Worm (Caenorhabditis elegans): ENCODE data around the gene rer-1.

rer-1 gene

DNA sequence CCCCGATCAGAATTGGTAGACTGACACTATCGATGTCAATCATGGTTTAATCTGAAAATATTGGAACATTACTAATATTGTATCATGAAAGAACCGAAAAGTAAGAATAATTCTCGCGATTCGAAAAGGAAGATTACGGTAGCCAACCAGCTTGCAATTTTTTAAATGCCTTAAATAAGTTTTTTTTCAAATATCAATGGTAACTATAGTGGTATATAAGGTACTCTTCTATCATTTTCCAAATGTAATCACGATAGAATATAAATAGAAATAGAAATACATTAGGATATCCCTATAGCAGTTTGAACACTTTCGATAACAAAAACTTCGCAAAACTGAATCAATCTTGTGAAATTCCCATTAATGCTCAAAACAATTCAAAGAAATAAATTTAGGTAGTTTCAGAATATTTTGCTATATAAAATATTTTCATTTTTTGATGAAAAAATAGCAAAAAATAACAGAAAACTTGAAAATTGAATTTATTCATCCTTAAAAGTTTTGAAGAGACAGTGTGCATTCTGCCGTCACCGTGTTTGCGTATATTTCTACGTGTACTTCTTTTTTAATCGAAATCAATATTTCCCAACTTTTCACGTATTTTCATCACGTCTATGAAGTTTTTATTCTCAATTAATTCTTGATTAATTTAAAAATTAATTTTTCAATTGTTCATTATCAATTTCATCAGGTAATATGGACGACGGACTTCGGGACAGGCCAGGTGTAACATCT is at the start of gene rer-1, which contains the start of gene F46C5.9:
TSS of gene rer-1 (plus strand) at position 692 of the 735 bp plus-strand sequence.
TSS of gene F46C5.9 (minus strand) at position 51 of the 735 bp plus-strand sequence.
- TF ChIP-seq ama-1 (optimal IDR thresholded peaks at IDR 0.05) (no peak), tbx-37 (GFP tag; conservative IDR thresholded peaks at IDR 0.05) (no peak), hmbx-1 (tag; optimal IDR thresholded peaks at IDR 0.05) (no peak)

DNA sequence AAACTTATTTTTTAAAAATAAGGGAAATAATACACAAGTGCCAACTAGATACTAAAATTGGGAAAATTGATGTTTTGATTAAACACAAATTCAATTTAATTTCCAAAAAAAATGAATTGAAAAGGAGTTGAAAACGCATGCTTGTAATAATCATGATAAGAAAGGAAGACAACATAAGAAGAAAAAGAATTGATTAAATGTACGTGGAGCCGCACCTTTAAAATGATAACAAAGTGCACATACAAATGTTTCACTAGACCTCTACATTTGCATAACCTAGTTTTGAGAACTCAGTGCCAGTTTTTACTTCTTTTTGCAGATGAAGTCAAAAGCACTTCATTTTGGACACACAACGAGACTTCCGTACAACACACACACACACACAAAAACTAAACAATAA is 49.4 kb upstream of the rer-1 start:
- TF ChIP-seq ets-7 (tag; optimal IDR thresholded peaks at IDR 0.05) (no peak), hmbx-1 (tag; optimal IDR thresholded peaks at IDR 0.05) (no peak), F13C5.2 (tag; optimal IDR thresholded peaks at IDR 0.05) (no peak), sea-1 (GFP tag; conservative IDR thresholded peaks at IDR 0.05) (no peak), hnd-1 (tag; optimal IDR thresholded peaks at IDR 0.05) (no peak), tbx-11 (GFP tag; IDR thresholded peaks at IDR 0.05) (no peak), aly-1 (tag; optimal IDR thresholded peaks at IDR 0.05) (no peak), ceh-36 (tag; optimal IDR thresholded peaks at IDR 0.05) (no peak), tra-4 (tag; optimal IDR thresholded peaks at IDR 0.05) (no peak), pes-1 (GFP tag; IDR thresholded peaks at IDR 0.05) (no peak), flt-1 (GFP tag; IDR thresholded peaks at IDR 0.05) (no peak), ceh-13 (GFP tag; optimal IDR thresholded peaks at IDR 0.05) (no peak), tbx-37 (GFP tag; conservative IDR thresholded peaks at IDR 0.05) (no peak), hmg-4 (GFP tag; optimal IDR thresholded peaks at IDR 0.05) (no peak), B0310.2 (tag; optimal IDR thresholded peaks at IDR 0.05) (no peak), scrt-1 (GFP tag; IDR thresholded peaks at IDR 0.05) (no peak), ama-1 (optimal IDR thresholded peaks at IDR 0.05) (no peak)

DNA sequence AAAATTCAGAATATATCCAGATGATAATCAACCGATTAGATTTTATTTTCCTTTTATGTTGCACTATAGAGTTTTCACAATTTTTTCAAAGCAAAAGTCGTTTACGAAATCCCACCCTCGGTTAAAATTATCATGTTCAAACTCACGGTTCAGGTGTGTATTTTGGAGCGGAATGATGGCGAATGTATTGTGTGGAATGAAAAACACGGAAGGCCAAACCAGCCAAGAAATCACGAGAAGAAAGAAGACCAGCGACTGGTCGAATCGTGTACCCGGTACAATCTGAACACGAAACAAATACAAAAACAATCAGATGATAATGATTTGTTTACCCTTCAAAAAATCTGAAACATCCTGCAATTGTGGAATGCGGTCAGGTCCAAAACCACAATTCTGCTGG is 47.8 kb upstream of the rer-1 start:
- TF ChIP-seq flt-1 (GFP tag; IDR thresholded peaks at IDR 0.05) (no peak), B0310.2 (tag; optimal IDR thresholded peaks at IDR 0.05) (no peak), tbx-11 (GFP tag; IDR thresholded peaks at IDR 0.05) (no peak), scrt-1 (GFP tag; IDR thresholded peaks at IDR 0.05) (no peak), F13C5.2 (tag; optimal IDR thresholded peaks at IDR 0.05) (no peak), ceh-36 (tag; optimal IDR thresholded peaks at IDR 0.05) (no peak), ceh-13 (GFP tag; optimal IDR thresholded peaks at IDR 0.05) (no peak), ama-1 (optimal IDR thresholded peaks at IDR 0.05) (no peak), ets-7 (tag; optimal IDR thresholded peaks at IDR 0.05) (no peak), aly-1 (tag; optimal IDR thresholded peaks at IDR 0.05) (no peak), tbx-37 (GFP tag; conservative IDR thresholded peaks at IDR 0.05) (no peak), pes-1 (GFP tag; IDR thresholded peaks at IDR 0.05) (no peak), hmbx-1 (tag; optimal IDR thresholded peaks at IDR 0.05) (no peak), tra-4 (tag; optimal IDR thresholded peaks at IDR 0.05) (no peak), sea-1 (GFP tag; conservative IDR thresholded peaks at IDR 0.05) (no peak), hmg-4 (GFP tag; optimal IDR thresholded peaks at IDR 0.05) (no peak), hnd-1 (tag; optimal IDR thresholded peaks at IDR 0.05) (no peak)

DNA sequence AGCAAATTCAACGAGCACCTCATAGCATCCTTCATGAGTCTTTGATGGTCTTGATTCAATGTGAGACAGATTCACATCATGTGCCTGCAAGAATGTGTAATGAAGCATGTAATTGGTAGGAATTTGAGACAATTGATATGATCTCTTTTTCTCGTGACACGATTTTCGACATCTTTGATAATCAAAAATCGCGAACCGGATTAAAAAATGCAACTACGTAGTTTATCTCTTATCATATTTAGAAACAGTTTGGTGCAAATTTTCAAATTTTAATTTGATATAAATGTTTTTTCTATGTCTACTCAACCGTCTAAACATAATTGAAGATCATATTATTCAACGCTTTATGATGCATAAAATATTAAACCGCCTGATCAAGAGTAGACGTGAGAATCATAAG is 46.8 kb upstream of the rer-1 start:
- no peak for TF ChIP-seq scrt-1 (GFP tag; IDR thresholded peaks at IDR 0.05)
- no peak for TF ChIP-seq ets-7 (tag; optimal IDR thresholded peaks at IDR 0.05)
- no peak for TF ChIP-seq tbx-11 (GFP tag; IDR thresholded peaks at IDR 0.05)
- no peak for TF ChIP-seq pes-1 (GFP tag; IDR thresholded peaks at IDR 0.05)
- no peak for TF ChIP-seq tbx-37 (GFP tag; conservative IDR thresholded peaks at IDR 0.05)

DNA sequence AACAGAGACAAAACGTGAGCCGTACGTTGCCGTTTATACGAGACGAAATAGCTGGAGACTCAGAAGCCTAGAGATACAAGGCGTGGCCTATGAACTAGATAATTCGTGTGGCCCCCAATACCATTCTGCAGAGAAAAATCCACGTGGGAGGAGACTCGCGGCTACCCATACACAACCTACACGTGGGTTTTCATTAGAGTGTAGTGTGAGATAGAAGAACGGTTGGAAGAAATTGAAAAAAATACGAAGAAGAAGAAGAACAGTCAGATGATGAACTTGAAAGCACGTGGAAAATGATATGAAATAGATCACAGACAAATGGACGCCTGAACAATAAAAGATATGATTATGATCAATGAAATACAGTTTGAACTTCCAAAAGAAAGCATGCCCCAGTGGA is 46.0 kb upstream of the rer-1 start:
- TF ChIP-seq ama-1 (optimal IDR thresholded peaks at IDR 0.05) (no peak), sea-1 (GFP tag; conservative IDR thresholded peaks at IDR 0.05) (no peak), ceh-36 (tag; optimal IDR thresholded peaks at IDR 0.05) (no peak), flt-1 (GFP tag; IDR thresholded peaks at IDR 0.05) (no peak), hnd-1 (tag; optimal IDR thresholded peaks at IDR 0.05) (no peak), pes-1 (GFP tag; IDR thresholded peaks at IDR 0.05) (no peak), scrt-1 (GFP tag; IDR thresholded peaks at IDR 0.05) (no peak), F13C5.2 (tag; optimal IDR thresholded peaks at IDR 0.05) (no peak), hmbx-1 (tag; optimal IDR thresholded peaks at IDR 0.05) (no peak), ets-7 (tag; optimal IDR thresholded peaks at IDR 0.05) (no peak), ceh-13 (GFP tag; optimal IDR thresholded peaks at IDR 0.05) (no peak), tra-4 (tag; optimal IDR thresholded peaks at IDR 0.05) (no peak)

DNA sequence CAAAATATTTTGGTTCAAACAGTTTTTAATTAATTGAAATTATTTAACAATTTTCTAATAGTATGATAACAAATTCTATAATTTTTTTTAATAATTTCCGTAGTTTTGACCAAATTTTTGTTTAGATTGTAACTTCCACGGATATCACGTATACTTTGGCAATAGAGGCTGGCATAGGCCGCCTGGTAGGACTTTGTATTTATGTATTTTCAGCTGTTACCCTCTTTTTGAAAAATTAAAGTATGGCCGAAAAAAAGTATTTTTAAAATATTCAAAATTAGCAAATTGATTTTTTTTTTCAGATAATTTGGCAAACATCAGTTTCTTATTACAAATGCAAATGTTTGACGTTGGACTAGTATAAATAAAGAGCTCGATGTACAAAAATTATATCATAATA is 44.7 kb upstream of the rer-1 start, which contains the start of the genes nsph-1.1 and K08F8.15:
TSS of gene nsph-1.1 (plus strand) at position 301 of the 400 bp plus-strand sequence.
TSS of gene K08F8.15 (plus strand) at position 335 of the 400 bp plus-strand sequence.
- TF ChIP-seq scrt-1 (GFP tag; IDR thresholded peaks at IDR 0.05): no peak
- TF ChIP-seq tra-4 (tag; optimal IDR thresholded peaks at IDR 0.05): no peak
- no peak for TF ChIP-seq hnd-1 (tag; optimal IDR thresholded peaks at IDR 0.05)
- no peak for TF ChIP-seq hmg-4 (GFP tag; optimal IDR thresholded peaks at IDR 0.05)
- no peak for TF ChIP-seq B0310.2 (tag; optimal IDR thresholded peaks at IDR 0.05)
- no peak for TF ChIP-seq ets-7 (tag; optimal IDR thresholded peaks at IDR 0.05)
- TF ChIP-seq aly-1 (tag; optimal IDR thresholded peaks at IDR 0.05): no peak
- no peak for TF ChIP-seq pes-1 (GFP tag; IDR thresholded peaks at IDR 0.05)
- TF ChIP-seq sea-1 (GFP tag; conservative IDR thresholded peaks at IDR 0.05): no peak
- no peak for TF ChIP-seq tbx-37 (GFP tag; conservative IDR thresholded peaks at IDR 0.05)
- no peak for TF ChIP-seq ceh-36 (tag; optimal IDR thresholded peaks at IDR 0.05)
- no peak for TF ChIP-seq F13C5.2 (tag; optimal IDR thresholded peaks at IDR 0.05)
- no peak for TF ChIP-seq tbx-11 (GFP tag; IDR thresholded peaks at IDR 0.05)
- no peak for TF ChIP-seq ama-1 (optimal IDR thresholded peaks at IDR 0.05)

DNA sequence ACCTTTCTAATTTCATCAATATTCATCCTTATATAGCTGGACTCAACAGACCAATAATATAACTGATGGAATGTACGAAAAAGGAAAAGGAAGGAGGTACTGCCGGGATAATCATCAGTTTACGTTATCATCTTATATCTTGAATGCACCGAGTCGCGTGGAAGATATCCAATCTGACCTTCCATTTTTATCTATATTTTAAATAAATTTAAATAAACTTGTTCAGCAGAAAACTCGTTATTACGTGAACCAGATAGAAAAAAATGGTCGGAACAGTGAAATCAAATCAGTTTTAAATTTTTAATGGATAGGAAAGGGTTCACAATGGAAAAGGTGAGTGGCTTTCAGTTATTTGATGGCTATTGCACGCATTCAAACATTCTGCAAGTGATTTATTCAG is 44.3 kb upstream of the rer-1 start, which contains the start of gene pah-1:
TSS of gene pah-1 (minus strand) at position 101 of the 400 bp plus-strand sequence.
- TF ChIP-seq flt-1 (GFP tag; IDR thresholded peaks at IDR 0.05): no peak
- TF ChIP-seq ama-1 (optimal IDR thresholded peaks at IDR 0.05): no peak
- TF ChIP-seq hnd-1 (tag; optimal IDR thresholded peaks at IDR 0.05): no peak

Data from whole organism, early embryonic.